Worm (Caenorhabditis elegans): ENCODE measurements around the gene C49F5.7.

- TF ChIP-seq ama-1 (optimal IDR thresholded peaks at IDR 0.05) = no peak
- TF ChIP-seq ets-7 (tag; optimal IDR thresholded peaks at IDR 0.05) = no peak
- no peak for TF ChIP-seq tbx-11 (GFP tag; IDR thresholded peaks at IDR 0.05)
- no peak for TF ChIP-seq flt-1 (GFP tag; IDR thresholded peaks at IDR 0.05)
- no peak for TF ChIP-seq hmbx-1 (tag; optimal IDR thresholded peaks at IDR 0.05)
- TF ChIP-seq F13C5.2 (tag; optimal IDR thresholded peaks at IDR 0.05) = no peak
- TF ChIP-seq tra-4 (tag; optimal IDR thresholded peaks at IDR 0.05) = no peak
These were observed 26.9 kb downstream of the C49F5.7 start for ce11 chrX:12021446-12021845.
